Fruit fly (Drosophila melanogaster) whole organism: ENCODE results near the gene CG7300.

ENCODE experiments used
- CG8478 ChIP-seq: fragments of >200 bp; optimal IDR thresholded peaks from 2 replicates; lab custom pipeline; 2018; ENCODE audit warnings: inconsistent platforms
- pan ChIP-seq: fragments of >200 bp; optimal IDR thresholded peaks from 2 replicates; lab custom pipeline; 2017

dm6 chr2L:10657981-10658380 lies 39.9 kb downstream of the CG7300 start, which contains the start of gene CG45690:
- TF ChIP-seq pan (no peak), CG8478 (no peak)
